Worm (Caenorhabditis elegans) whole organism, L2 larva: ENCODE results near the gene oac-5.
A peak's percentile ranks its signal among the peaks of the same experiment; 100 is the strongest.

ENCODE experiments used
- C34F6.9 ChIP-seq: fragments of 150-350 bp; optimal IDR thresholded peaks from 2 replicates; lab custom pipeline; 2014; ENCODE audit warnings: missing biosample characterization, missing genetic modification characterization
- F13H6.1 ChIP-seq: sonication (generic microtip); optimal IDR thresholded peaks from 2 replicates; lab custom pipeline; 2016; ENCODE audit warnings: missing genetic modification characterization, missing compliant biosample characterization
- R02D3.7 ChIP-seq: fragments of 150-350 bp; optimal IDR thresholded peaks from 2 replicates; lab custom pipeline; 2014; ENCODE audit warnings: missing biosample characterization, missing genetic modification characterization
- Y55F3AM.14 ChIP-seq: fragments of 200-800 bp; sonication (Bioruptor generic); optimal IDR thresholded peaks from 2 replicates; lab custom pipeline; 2018; ENCODE audit warnings: mild to moderate bottlenecking, missing genetic modification characterization, missing compliant biosample characterization
- ZK546.5 ChIP-seq: sonication (generic microtip); optimal IDR thresholded peaks from 2 replicates; lab custom pipeline; 2017; ENCODE audit warnings: missing biosample characterization, missing genetic modification characterization
- aly-2 ChIP-seq: fragments of 150-350 bp; optimal IDR thresholded peaks from 2 replicates; lab custom pipeline; 2014; ENCODE audit warnings: missing biosample characterization, missing genetic modification characterization
- ama-1 ChIP-seq: fragments of 150-350 bp; optimal IDR thresholded peaks from 2 replicates; lab custom pipeline; 2018; ENCODE audit warnings: inconsistent platforms
- blmp-1 ChIP-seq: sonication (generic microtip); optimal IDR thresholded peaks from 2 replicates; lab custom pipeline; 2017; ENCODE audit warnings: missing genetic modification characterization, mild to moderate bottlenecking, missing compliant biosample characterization, antibody characterized with exemption, moderate library complexity; ENCODE audit not compliant: insufficient read depth
- ceh-16 ChIP-seq: fragments of 150-350 bp; optimal IDR thresholded peaks from 2 replicates; lab custom pipeline; 2014; ENCODE audit warnings: missing biosample characterization, missing genetic modification characterization
- ceh-82 ChIP-seq: fragments of 150-350 bp; optimal IDR thresholded peaks from 2 replicates; lab custom pipeline; 2014; ENCODE audit warnings: missing biosample characterization, missing genetic modification characterization
- dmd-4 ChIP-seq: sonication (generic microtip); optimal IDR thresholded peaks from 2 replicates; lab custom pipeline; 2017; ENCODE audit warnings: missing biosample characterization, missing genetic modification characterization
- egl-27 ChIP-seq: sonication (generic microtip); optimal IDR thresholded peaks from 3 replicates; lab custom pipeline; 2017; ENCODE audit warnings: missing biosample characterization, missing genetic modification reagents, missing genetic modification characterization
- elt-1 ChIP-seq: fragments of 150-350 bp; optimal IDR thresholded peaks from 2 replicates; lab custom pipeline; 2014; ENCODE audit warnings: missing biosample characterization, missing genetic modification characterization
- elt-3 ChIP-seq: sonication (generic microtip); optimal IDR thresholded peaks from 2 replicates; lab custom pipeline; 2017; ENCODE audit warnings: missing biosample characterization, missing genetic modification characterization
- fos-1 ChIP-seq: fragments of 150-350 bp; optimal IDR thresholded peaks from 2 replicates; lab custom pipeline; 2014; ENCODE audit warnings: missing biosample characterization, missing genetic modification characterization
- lsy-2 ChIP-seq, 2 experiments: fragments of 150-350 bp in 1 of 2; sonication (generic microtip) in 1 of 2; optimal IDR thresholded peaks; 2 replicates each; lab custom pipeline; 2014 to 2017; ENCODE audit warnings: missing biosample characterization in 2 of 2, missing genetic modification characterization in 2 of 2
- mbf-1 ChIP-seq: sonication (generic microtip); optimal IDR thresholded peaks from 2 replicates; lab custom pipeline; 2017; ENCODE audit warnings: missing biosample characterization, missing genetic modification characterization
- mdl-1 ChIP-seq, 2 experiments: fragments of 150-350 bp in 1 of 2; sonication (generic microtip) in 1 of 2; optimal IDR thresholded peaks; 2 replicates each; lab custom pipeline; 2017; ENCODE audit warnings: missing biosample characterization in 2 of 2, missing genetic modification characterization in 2 of 2
- nhr-10 ChIP-seq: sonication (generic microtip); optimal IDR thresholded peaks from 2 replicates; lab custom pipeline; 2017; ENCODE audit warnings: missing biosample characterization, missing genetic modification characterization
- nhr-11 ChIP-seq: fragments of 150-350 bp; optimal IDR thresholded peaks from 2 replicates; lab custom pipeline; 2014; ENCODE audit warnings: missing biosample characterization, missing genetic modification characterization
- nhr-12 ChIP-seq: fragments of 150-350 bp; optimal IDR thresholded peaks from 2 replicates; lab custom pipeline; 2014; ENCODE audit warnings: missing biosample characterization, missing genetic modification characterization
- nhr-129 ChIP-seq: fragments of 150-350 bp; optimal IDR thresholded peaks from 2 replicates; lab custom pipeline; 2014; ENCODE audit warnings: missing biosample characterization, missing genetic modification characterization
- nhr-21 ChIP-seq: fragments of 150-350 bp; optimal IDR thresholded peaks from 2 replicates; lab custom pipeline; 2014; ENCODE audit warnings: missing biosample characterization, missing genetic modification characterization
- nhr-23 ChIP-seq: fragments of 150-350 bp; optimal IDR thresholded peaks from 2 replicates; lab custom pipeline; 2014; ENCODE audit warnings: missing biosample characterization, missing genetic modification reagents, missing genetic modification characterization
- nhr-237 ChIP-seq: fragments of 150-350 bp; optimal IDR thresholded peaks from 2 replicates; lab custom pipeline; 2014; ENCODE audit warnings: missing biosample characterization, missing genetic modification characterization
- peb-1 ChIP-seq: fragments of 150-350 bp; optimal IDR thresholded peaks from 2 replicates; lab custom pipeline; 2014; ENCODE audit warnings: missing biosample characterization, missing genetic modification characterization
- sem-4 ChIP-seq: fragments of 150-350 bp; optimal IDR thresholded peaks from 2 replicates; lab custom pipeline; 2014; ENCODE audit warnings: missing biosample characterization, missing genetic modification reagents, missing genetic modification characterization
- skn-1 ChIP-seq: sonication (generic microtip); optimal IDR thresholded peaks from 2 replicates; lab custom pipeline; 2017; ENCODE audit warnings: missing biosample characterization, missing genetic modification characterization
- sma-3 ChIP-seq: sonication (generic microtip); optimal IDR thresholded peaks from 2 replicates; lab custom pipeline; 2016; ENCODE audit warnings: missing genetic modification reagents, missing genetic modification characterization, missing compliant biosample characterization
- sma-9 ChIP-seq, 2 experiments: fragments of 150-350 bp in 1 of 2; sonication (generic microtip) in 1 of 2; optimal IDR thresholded peaks; 2 replicates each; lab custom pipeline; 2014 to 2016; ENCODE audit warnings: missing genetic modification characterization in 2 of 2, mild to moderate bottlenecking in 1 of 2, missing biosample characterization in 1 of 2, missing compliant biosample characterization in 1 of 2, missing genetic modification reagents in 1 of 2, moderate library complexity in 1 of 2
- unc-39 ChIP-seq: fragments of 150-350 bp; optimal IDR thresholded peaks from 2 replicates; lab custom pipeline; 2014; ENCODE audit warnings: missing biosample characterization, missing genetic modification characterization
- unc-55 ChIP-seq: fragments of 150-350 bp; sonication (generic microtip); optimal IDR thresholded peaks from 3 replicates; lab custom pipeline; 2014; ENCODE audit warnings: missing biosample characterization, missing genetic modification reagents, missing genetic modification characterization
- zag-1 ChIP-seq: fragments of 150-350 bp; optimal IDR thresholded peaks from 2 replicates; lab custom pipeline; 2014; ENCODE audit warnings: missing biosample characterization, missing genetic modification characterization
- ztf-1 ChIP-seq: fragments of 200-800 bp; sonication (Bioruptor generic); conservative IDR thresholded peaks from 2 replicates; pipeline ENCODE4 v1.3.6; 2022; ENCODE audit warnings: missing genetic modification characterization, missing compliant biosample characterization
- ztf-11 ChIP-seq: sonication (generic microtip); optimal IDR thresholded peaks from 2 replicates; lab custom pipeline; 2017; ENCODE audit warnings: missing biosample characterization, missing genetic modification characterization
- ztf-4 ChIP-seq: fragments of 150-350 bp; optimal IDR thresholded peaks from 2 replicates; lab custom pipeline; 2014; ENCODE audit warnings: missing biosample characterization, missing genetic modification characterization

The oac-5 gene

DNA sequence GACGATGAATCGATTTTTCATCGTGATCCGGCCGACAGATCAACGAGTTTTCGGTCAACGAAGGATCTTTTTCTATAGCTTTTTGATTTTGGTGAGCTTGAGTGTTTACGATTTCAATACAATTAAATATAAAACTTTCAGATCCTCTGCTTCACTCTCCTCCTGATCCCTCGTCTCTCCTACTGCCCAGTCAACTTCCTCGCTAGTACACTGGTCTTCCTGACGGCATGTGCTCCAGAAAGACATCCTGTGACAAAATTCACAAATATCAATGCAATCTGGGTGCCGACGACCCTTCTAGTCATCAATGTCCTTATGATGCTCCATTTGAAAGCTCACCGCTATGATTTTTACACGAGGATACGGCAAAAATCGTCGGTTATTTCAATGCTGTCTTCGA lies 15.8 kb downstream of the oac-5 start:
- no peak for TF ChIP-seq nhr-129 (tag; lab: Kevin White, UChicago)
- no peak for TF ChIP-seq lsy-2 (tag; optimal IDR thresholded peaks at IDR 0.05; lab: Kevin White, UChicago)
- no peak for TF ChIP-seq dmd-4
- TF ChIP-seq unc-55 (GFP tag; lab: Kevin White, UChicago), result no peak
- TF ChIP-seq ama-1, result no peak
- no peak for TF ChIP-seq blmp-1
- no peak for TF ChIP-seq mdl-1 (tag; optimal IDR thresholded peaks at IDR 0.05; lab: Kevin White, UChicago)
- no peak for TF ChIP-seq peb-1 (tag; lab: Kevin White, UChicago)
- TF ChIP-seq ZK546.5 (tag; lab: Kevin White, UChicago), result no peak
- no peak for TF ChIP-seq elt-1
- TF ChIP-seq nhr-10 (tag; lab: Kevin White, UChicago), result no peak
- no peak for TF ChIP-seq sma-3 (GFP tag; lab: Kevin White, UChicago)
- TF ChIP-seq nhr-23 (tag; lab: Kevin White, UChicago), result no peak
- no peak for TF ChIP-seq nhr-12 (tag; lab: Kevin White, UChicago)
- TF ChIP-seq Y55F3AM.14 (GFP tag; lab: Kevin White, UChicago), result no peak
- no peak for TF ChIP-seq sma-9 (GFP tag; optimal IDR thresholded peaks at IDR 0.05; lab: Kevin White, UChicago)
- no peak for TF ChIP-seq sma-9 (tag; optimal IDR thresholded peaks at IDR 0.05; lab: Kevin White, UChicago)
- TF ChIP-seq sem-4, result no peak
- no peak for TF ChIP-seq nhr-237 (tag; lab: Kevin White, UChicago)
- TF ChIP-seq zag-1 (tag; lab: Kevin White, UChicago), result no peak

DNA sequence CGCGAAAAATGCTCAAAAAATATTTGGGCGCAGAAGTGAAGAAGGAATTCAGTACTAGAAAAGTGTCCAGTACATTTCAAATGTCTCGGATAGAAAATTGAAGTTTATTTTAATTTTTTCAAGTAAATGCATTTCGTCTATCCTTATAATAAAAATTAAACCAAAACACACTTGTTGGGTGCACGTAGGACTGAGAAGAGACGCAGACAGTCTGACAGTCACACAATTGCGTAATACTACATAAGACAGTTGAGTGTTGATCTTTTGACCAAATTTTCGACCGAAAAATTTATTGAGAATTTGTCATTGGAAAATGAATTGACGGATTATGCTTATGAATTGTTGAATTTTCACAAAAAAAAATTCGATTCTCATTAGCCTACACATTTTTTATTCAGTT lies 17.0 kb downstream of the oac-5 start, which contains the start of gene oac-7:
TSS of gene oac-7 (plus strand) at position 283 of the 400 bp plus-strand sequence.
- TF ChIP-seq sma-9 (GFP tag; optimal IDR thresholded peaks at IDR 0.05; lab: Kevin White, UChicago) (peak; percentile 73), sma-9 (tag; optimal IDR thresholded peaks at IDR 0.05; lab: Kevin White, UChicago) (no peak), unc-39 (no peak), fos-1 (tag; lab: Kevin White, UChicago) (peak; percentile 43), mdl-1 (tag; optimal IDR thresholded peaks at IDR 0.05; lab: Kevin White, UChicago) (no peak), egl-27 (tag; lab: Kevin White, UChicago) (no peak), nhr-12 (tag; lab: Kevin White, UChicago) (no peak), skn-1 (tag; lab: Kevin White, UChicago) (no peak), aly-2 (tag; lab: Kevin White, UChicago) (no peak), nhr-10 (tag; lab: Kevin White, UChicago) (no peak), elt-1 (no peak), ztf-1 (GFP tag; lab: Robert Waterston, UW) (no peak), nhr-21 (tag; lab: Kevin White, UChicago) (no peak), nhr-129 (tag; lab: Kevin White, UChicago) (peak; percentile 74), ztf-4 (tag; lab: Kevin White, UChicago) (no peak), ceh-16 (tag; lab: Kevin White, UChicago) (no peak)

- TF ChIP-seq zag-1 (tag; lab: Kevin White, UChicago) (no peak), ztf-11 (no peak), dmd-4 (no peak), egl-27 (tag; lab: Kevin White, UChicago) (no peak), sma-3 (GFP tag; lab: Kevin White, UChicago) (no peak), nhr-11 (tag; lab: Kevin White, UChicago) (no peak), skn-1 (tag; lab: Kevin White, UChicago) (no peak), ceh-82 (tag; lab: Kevin White, UChicago) (no peak), nhr-237 (tag; lab: Kevin White, UChicago) (no peak), mbf-1 (tag; lab: Kevin White, UChicago) (no peak), ceh-16 (tag; lab: Kevin White, UChicago) (no peak), aly-2 (tag; lab: Kevin White, UChicago) (no peak), F13H6.1 (tag; lab: Kevin White, UChicago) (no peak), mdl-1 (tag; optimal IDR thresholded peaks at IDR 0.05; lab: Kevin White, UChicago) (no peak)
These were observed 22.5 kb downstream of the oac-5 start, which contains the start of gene str-214 for ce11 chrV:16315004-16315403. str-214 (plus strand) TSS chrV:16315304.

DNA sequence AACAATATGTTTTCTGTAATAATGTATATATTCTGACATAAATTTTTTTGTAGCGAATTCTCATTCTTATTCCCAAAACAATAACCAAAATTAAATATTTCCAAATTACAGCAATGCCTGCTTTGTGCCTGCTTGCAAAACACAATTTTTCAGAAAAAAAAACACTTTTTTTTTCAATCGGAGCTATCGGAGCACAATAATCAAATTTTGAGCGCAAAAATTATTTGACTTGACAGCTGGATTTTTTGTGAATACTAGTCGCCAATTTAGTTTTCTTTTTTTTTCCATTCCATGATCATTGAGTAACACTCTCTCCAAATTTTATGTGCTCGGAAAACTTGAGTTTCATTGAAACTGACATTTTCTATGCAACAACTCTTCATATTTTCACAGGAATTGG lies 24.7 kb downstream of the oac-5 start, which contains the start of gene srh-180:
TSS of gene srh-180 (plus strand) at position 301 of the 400 bp plus-strand sequence.
- no peak for TF ChIP-seq ztf-11
- TF ChIP-seq R02D3.7 (tag; lab: Kevin White, UChicago), result no peak
- no peak for TF ChIP-seq sma-3 (GFP tag; lab: Kevin White, UChicago)
- no peak for TF ChIP-seq nhr-23 (tag; lab: Kevin White, UChicago)
- no peak for TF ChIP-seq sma-9 (GFP tag; optimal IDR thresholded peaks at IDR 0.05; lab: Kevin White, UChicago)
- no peak for TF ChIP-seq sma-9 (tag; optimal IDR thresholded peaks at IDR 0.05; lab: Kevin White, UChicago)
- TF ChIP-seq ztf-4 (tag; lab: Kevin White, UChicago), result no peak
- no peak for TF ChIP-seq Y55F3AM.14 (GFP tag; lab: Kevin White, UChicago)
- TF ChIP-seq blmp-1, result no peak
- TF ChIP-seq elt-3 (tag; lab: Kevin White, UChicago), result no peak
- TF ChIP-seq fos-1 (tag; lab: Kevin White, UChicago), result no peak
- TF ChIP-seq egl-27 (tag; lab: Kevin White, UChicago), result no peak
- no peak for TF ChIP-seq C34F6.9 (tag; lab: Kevin White, UChicago)
